Worm (Caenorhabditis elegans) whole organism, L1 larva: Measurements from ENCODE around the gene R13H9.6.

Source experiments
- alr-1 ChIP-seq: fragments of 200-800 bp; sonication (Bioruptor generic); optimal IDR thresholded peaks from 2 replicates; lab custom pipeline; 2018; ENCODE audit warnings: borderline replicate concordance, mild to moderate bottlenecking, missing genetic modification characterization, missing compliant biosample characterization
- ama-1 ChIP-seq: fragments of 150-350 bp; optimal IDR thresholded peaks from 2 replicates; lab custom pipeline; 2014
- ceh-82 ChIP-seq, 3 experiments: fragments of 150-350 bp in 1 of 3; sonication (generic microtip) in 2 of 3; optimal IDR thresholded peaks; 2 replicates each; lab custom pipeline; 2014 to 2017; ENCODE audit warnings: missing biosample characterization in 3 of 3, missing genetic modification characterization in 3 of 3
- ceh-88 ChIP-seq: fragments of 200-800 bp; sonication (Bioruptor generic); IDR thresholded peaks from 2 replicates; pipeline ENCODE4 v1.3.6; 2022; ENCODE audit warnings: missing genetic modification characterization, missing compliant biosample characterization
- dsc-1 ChIP-seq: sonication (generic microtip); optimal IDR thresholded peaks from 2 replicates; lab custom pipeline; 2016; ENCODE audit warnings: mild to moderate bottlenecking, missing genetic modification characterization, missing compliant biosample characterization
- egl-13 ChIP-seq: sonication (generic microtip); optimal IDR thresholded peaks from 2 replicates; lab custom pipeline; 2016; ENCODE audit warnings: missing genotype, missing genetic modification reagents, missing genetic modification characterization, missing compliant biosample characterization
- ets-5 ChIP-seq: fragments of 200-800 bp; sonication (Bioruptor generic); IDR thresholded peaks from 2 replicates; pipeline ENCODE4 v1.3.6; 2022; ENCODE audit warnings: missing genetic modification characterization, missing compliant biosample characterization
- grh-1 ChIP-seq: fragments of 200-800 bp; sonication (Bioruptor generic); IDR thresholded peaks from 2 replicates; pipeline ENCODE4 v1.3.6; 2022; ENCODE audit warnings: missing genetic modification reagents, missing genetic modification characterization, missing compliant biosample characterization
- lin-35 ChIP-seq, 2 experiments: fragments of 150-350 bp; optimal IDR thresholded peaks; 2 replicates each; lab custom pipeline; 2014; ENCODE audit warnings: missing biosample characterization in 2 of 2, missing genetic modification characterization in 2 of 2, missing genetic modification reagents in 2 of 2
- nhr-12 ChIP-seq: sonication (generic microtip); optimal IDR thresholded peaks from 2 replicates; lab custom pipeline; 2017; ENCODE audit warnings: missing biosample characterization, missing genetic modification characterization
- nhr-19 ChIP-seq: fragments of 200-800 bp; sonication (Bioruptor generic); conservative IDR thresholded peaks from 2 replicates; pipeline ENCODE4 v1.3.6; 2022; ENCODE audit warnings: missing genetic modification characterization, missing compliant biosample characterization
- nhr-237 ChIP-seq: fragments of 150-350 bp; optimal IDR thresholded peaks from 2 replicates; lab custom pipeline; 2014; ENCODE audit warnings: missing biosample characterization, missing genetic modification characterization
- nhr-77 ChIP-seq: fragments of 150-350 bp; optimal IDR thresholded peaks from 2 replicates; lab custom pipeline; 2014; ENCODE audit warnings: missing biosample characterization, missing genetic modification characterization
- skn-1 ChIP-seq: fragments of 150-350 bp; optimal IDR thresholded peaks from 2 replicates; lab custom pipeline; 2014; ENCODE audit warnings: missing biosample characterization, missing genetic modification characterization
- vab-15 ChIP-seq: sonication (generic microtip); optimal IDR thresholded peaks from 2 replicates; lab custom pipeline; 2017; ENCODE audit warnings: missing genotype, mild to moderate bottlenecking, missing genetic modification characterization, missing compliant biosample characterization
- zag-1 ChIP-seq: fragments of 150-350 bp; optimal IDR thresholded peaks from 2 replicates; lab custom pipeline; 2014; ENCODE audit warnings: missing biosample characterization, missing genetic modification characterization

Gene R13H9.6

DNA sequence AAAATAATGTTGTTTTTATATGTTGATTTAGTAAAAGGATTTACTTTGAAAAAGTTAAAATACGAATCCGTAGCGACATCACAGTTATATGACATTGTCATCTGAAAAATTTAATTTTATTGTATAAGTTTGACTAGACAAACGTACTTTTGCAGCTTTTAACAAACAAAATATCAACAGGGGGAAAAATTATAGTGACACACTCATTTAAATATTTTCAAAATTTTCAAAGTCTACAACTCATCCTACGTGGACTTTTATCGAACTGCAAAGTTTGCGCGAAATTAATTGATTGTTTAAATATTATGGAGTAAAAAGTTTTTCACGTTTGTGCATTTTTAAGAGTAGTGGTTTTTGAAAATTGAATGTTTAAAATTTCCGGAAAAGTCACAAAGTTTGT, 42.8 kb downstream of the R13H9.6 start, which contains the start of gene C09B9.85:
Gene C09B9.85, minus strand, starts transcription at position 101 of the 400 bp plus-strand sequence.
- no peak for TF ChIP-seq ceh-88 (GFP tag; lab: Robert Waterston, UW)
- TF ChIP-seq lin-35 (GFP tag; optimal IDR thresholded peaks at IDR 0.05; lab: Kevin White, UChicago), result no peak
- TF ChIP-seq nhr-19 (GFP tag; lab: Robert Waterston, UW), result no peak
- TF ChIP-seq egl-13 (tag; lab: Kevin White, UChicago), result no peak
- no peak for TF ChIP-seq alr-1 (tag; lab: Kevin White, UChicago)
- no peak for TF ChIP-seq skn-1 (tag; lab: Kevin White, UChicago)
- TF ChIP-seq ets-5 (GFP tag; lab: Robert Waterston, UW), result no peak
- no peak for TF ChIP-seq nhr-237 (tag; lab: Kevin White, UChicago)
- no peak for TF ChIP-seq nhr-77 (tag; lab: Kevin White, UChicago)
- no peak for TF ChIP-seq vab-15 (tag; lab: Kevin White, UChicago)

ce11 chrIV:5020533-5020932, 47.9 kb downstream of the R13H9.6 start, which contains the start of gene T28H11.8:
Gene T28H11.8 (minus strand): TSS chrIV:5020633.
- TF ChIP-seq ama-1 (lab: Kevin White, UChicago) (no peak), dsc-1 (no peak), zag-1 (tag; lab: Kevin White, UChicago) (no peak), nhr-12 (tag; lab: Kevin White, UChicago) (no peak), grh-1 (GFP tag; lab: Robert Waterston, UW) (no peak), ceh-82 (tag; optimal IDR thresholded peaks at IDR 0.05; lab: Kevin White, UChicago) (no peak)
